Worm (Caenorhabditis elegans): Measurements from ENCODE around the gene F45E6.1.

DNA sequence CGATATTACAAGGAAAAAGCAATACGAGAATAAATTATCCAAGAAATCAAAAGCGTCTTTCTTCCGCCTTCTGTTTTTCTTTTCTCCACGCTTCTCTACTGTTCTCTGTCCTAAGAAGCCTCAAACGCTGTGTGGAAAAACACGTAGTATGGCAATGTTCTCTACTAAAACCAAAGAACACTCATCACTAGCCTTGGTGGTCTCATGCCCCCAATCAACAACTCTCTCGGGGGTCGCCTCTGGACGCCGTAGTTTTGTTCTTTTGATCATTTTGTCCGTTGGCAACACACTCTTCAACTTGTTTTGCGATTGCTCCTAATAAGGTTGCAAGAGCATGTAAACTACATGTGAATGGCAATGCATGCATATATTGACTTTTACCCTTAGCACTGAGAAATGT, 40.1 kb upstream of the F45E6.1 start:
- TF ChIP-seq lin-39 (tag; optimal IDR thresholded peaks at IDR 0.05): no peak
- TF ChIP-seq elt-3 (tag; optimal IDR thresholded peaks at IDR 0.05): no peak
- TF ChIP-seq mdl-1 (tag; optimal IDR thresholded peaks at IDR 0.05): peak in 1 of 2 experiments; percentile 40
- no peak for TF ChIP-seq nhr-12 (tag; optimal IDR thresholded peaks at IDR 0.05)
- no peak for TF ChIP-seq R02D3.7 (tag; optimal IDR thresholded peaks at IDR 0.05)
- no peak for TF ChIP-seq ceh-82 (tag; optimal IDR thresholded peaks at IDR 0.05)
- TF ChIP-seq lsy-2 (tag; optimal IDR thresholded peaks at IDR 0.05): peak in 1 of 2 experiments; percentile 67
- peak; percentile 34 for TF ChIP-seq sem-4 (tag; optimal IDR thresholded peaks at IDR 0.05)
- TF ChIP-seq unc-62 (GFP tag; optimal IDR thresholded peaks at IDR 0.05): no peak
- TF ChIP-seq unc-39 (tag; optimal IDR thresholded peaks at IDR 0.05): no peak

All from whole organism, L2 larva.